Fruit fly (Drosophila melanogaster) whole organism, adult: ENCODE results near the gene CG43120.

Experiments used
- CG11617 ChIP-seq: fragments of 200-800 bp; sonication (Bioruptor generic); optimal IDR thresholded peaks from 2 replicates; lab custom pipeline; 2017; ENCODE audit warnings: mild to moderate bottlenecking, missing biosample characterization, missing genetic modification reagents, missing genetic modification characterization
- CG12768 ChIP-seq: fragments of 200-800 bp; sonication (Bioruptor generic); optimal IDR thresholded peaks from 2 replicates; lab custom pipeline; 2017; ENCODE audit warnings: missing biosample characterization, missing genetic modification characterization, mild to moderate bottlenecking, moderate library complexity, missing genetic modification reagents
- CG14711 ChIP-seq: fragments of 200-800 bp; sonication (Bioruptor generic); optimal IDR thresholded peaks from 2 replicates; lab custom pipeline; 2018; ENCODE audit warnings: missing biosample characterization, mild to moderate bottlenecking, missing genetic modification characterization, moderate library complexity
- CG1620 ChIP-seq: fragments of 200-800 bp; sonication (Bioruptor generic); optimal IDR thresholded peaks from 2 replicates; lab custom pipeline; 2016; ENCODE audit warnings: missing biosample characterization, missing genetic modification characterization
- CG33017 ChIP-seq: fragments of 200-800 bp; sonication (Bioruptor generic); optimal IDR thresholded peaks from 2 replicates; lab custom pipeline; 2018; ENCODE audit warnings: missing biosample characterization, mild to moderate bottlenecking, missing genetic modification characterization, moderate library complexity
- CG5204 ChIP-seq: fragments of 200-800 bp; sonication (Bioruptor generic); optimal IDR thresholded peaks from 2 replicates; lab custom pipeline; 2016; ENCODE audit warnings: missing biosample characterization, missing genetic modification characterization
- CG7045 ChIP-seq: fragments of 200-800 bp; sonication (Bioruptor generic); optimal IDR thresholded peaks from 2 replicates; lab custom pipeline; 2017; ENCODE audit warnings: missing biosample characterization, mild to moderate bottlenecking, missing genetic modification characterization
- CG7101 ChIP-seq: fragments of 200-800 bp; sonication (Bioruptor generic); optimal IDR thresholded peaks from 2 replicates; lab custom pipeline; 2018; ENCODE audit warnings: missing biosample characterization, mild to moderate bottlenecking, missing genetic modification characterization, moderate library complexity
- Clk ChIP-seq: fragments of 200-800 bp; sonication (Bioruptor generic); optimal IDR thresholded peaks from 2 replicates; lab custom pipeline; 2017; ENCODE audit warnings: missing biosample characterization, missing genetic modification characterization
- Crg-1 ChIP-seq: fragments of 200-800 bp; sonication (Bioruptor generic); optimal IDR thresholded peaks from 2 replicates; lab custom pipeline; 2016; ENCODE audit warnings: missing biosample characterization, missing genetic modification characterization
- Hr96 ChIP-seq: fragments of 200-800 bp; sonication (Bioruptor generic); optimal IDR thresholded peaks from 2 replicates; lab custom pipeline; 2016; ENCODE audit warnings: missing biosample characterization, missing genetic modification characterization
- Mnt ChIP-seq: fragments of 200-800 bp; sonication (Bioruptor generic); optimal IDR thresholded peaks from 2 replicates; lab custom pipeline; 2016; ENCODE audit warnings: missing biosample characterization, mild to moderate bottlenecking, missing genetic modification characterization
- bab1 ChIP-seq: fragments of 200-800 bp; sonication (Bioruptor generic); optimal IDR thresholded peaks from 3 replicates; lab custom pipeline; 2019; ENCODE audit warnings: missing biosample characterization, mild to moderate bottlenecking, missing genetic modification characterization, moderate library complexity
- cic ChIP-seq: fragments of 200-800 bp; sonication (Bioruptor generic); optimal IDR thresholded peaks from 2 replicates; lab custom pipeline; 2017; ENCODE audit warnings: missing biosample characterization, mild to moderate bottlenecking, missing genetic modification characterization, moderate library complexity
- cnc ChIP-seq, 2 experiments: fragments of >200 bp; optimal IDR thresholded peaks; 2 replicates each; lab custom pipeline; 2017
- kay ChIP-seq: fragments of 200-800 bp; sonication (Bioruptor generic); peaks from one replicate; lab custom pipeline; 2016; ENCODE audit warnings: missing biosample characterization, missing genetic modification characterization, borderline replicate concordance
- ovo ChIP-seq: fragments of 200-800 bp; sonication (Bioruptor generic); optimal IDR thresholded peaks from 2 replicates; lab custom pipeline; 2016; ENCODE audit warnings: missing biosample characterization, missing genetic modification characterization
- pad ChIP-seq: fragments of 200-800 bp; sonication (Bioruptor generic); optimal IDR thresholded peaks from 3 replicates; lab custom pipeline; 2017; ENCODE audit warnings: missing biosample characterization, missing genetic modification characterization, mild to moderate bottlenecking, moderate library complexity, missing genetic modification reagents
- tj ChIP-seq: fragments of 200-800 bp; sonication (Bioruptor generic); optimal IDR thresholded peaks from 3 replicates; lab custom pipeline; 2017; ENCODE audit warnings: missing biosample characterization, mild to moderate bottlenecking, missing genetic modification characterization, moderate library complexity
- toe ChIP-seq: fragments of 200-800 bp; sonication (Bioruptor generic); optimal IDR thresholded peaks from 2 replicates; lab custom pipeline; 2016; ENCODE audit warnings: missing biosample characterization, missing genetic modification characterization

Gene CG43120

dm6 chr3L:14406613-14407012 is 24.9 kb downstream of the CG43120 start:
- TF ChIP-seq CG7045 (GFP tag; lab: Kevin White, UChicago) (no peak), CG11617 (GFP tag; lab: Kevin White, UChicago) (no peak), cic (GFP tag; lab: Kevin White, UChicago) (no peak), tj (GFP tag; lab: Kevin White, UChicago) (no peak), ovo (GFP tag; lab: Kevin White, UChicago) (no peak), CG1620 (GFP tag; lab: Kevin White, UChicago) (no peak), Hr96 (no peak), bab1 (no peak), CG33017 (tag; lab: Kevin White, UChicago) (no peak)

- TF ChIP-seq tj (GFP tag; lab: Kevin White, UChicago), result no peak
- TF ChIP-seq Clk, result no peak
- TF ChIP-seq toe (GFP tag; lab: Kevin White, UChicago), result no peak
- TF ChIP-seq bab1, result no peak
- no peak for TF ChIP-seq CG5204
- no peak for TF ChIP-seq Crg-1 (GFP tag; lab: Kevin White, UChicago)
- TF ChIP-seq CG12768 (GFP tag; lab: Kevin White, UChicago), result no peak
- no peak for TF ChIP-seq cnc (optimal IDR thresholded peaks at IDR 0.05; lab: Kevin White, UChicago)
- TF ChIP-seq Mnt (GFP tag; lab: Kevin White, UChicago), result no peak
- no peak for TF ChIP-seq pad (GFP tag; lab: Kevin White, UChicago)
- TF ChIP-seq CG11617 (GFP tag; lab: Kevin White, UChicago), result no peak
- no peak for TF ChIP-seq cic (GFP tag; lab: Kevin White, UChicago)
- TF ChIP-seq CG14711 (tag; lab: Kevin White, UChicago), result no peak
- TF ChIP-seq CG33017 (tag; lab: Kevin White, UChicago), result no peak
- no peak for TF ChIP-seq CG7101 (tag; lab: Kevin White, UChicago)
- no peak for TF ChIP-seq ovo (GFP tag; lab: Kevin White, UChicago)
- no peak for TF ChIP-seq Hr96
Measured at dm6 chr3L:14408734-14409133, 27.0 kb downstream of the CG43120 start.

- TF ChIP-seq Hr96, result peak; percentile 70
- TF ChIP-seq pad (GFP tag; lab: Kevin White, UChicago), result peak; percentile 29
- no peak for TF ChIP-seq kay
- peak; percentile 40 for TF ChIP-seq Mnt (GFP tag; lab: Kevin White, UChicago)
- no peak for TF ChIP-seq cnc (optimal IDR thresholded peaks at IDR 0.05; lab: Kevin White, UChicago)
- peak; percentile 24 for TF ChIP-seq CG7045 (GFP tag; lab: Kevin White, UChicago)
- TF ChIP-seq cic (GFP tag; lab: Kevin White, UChicago), result peak; percentile 42
- peak; percentile 53 for TF ChIP-seq CG5204
- peak; percentile 11 for TF ChIP-seq ovo (GFP tag; lab: Kevin White, UChicago)
- no peak for TF ChIP-seq tj (GFP tag; lab: Kevin White, UChicago)
- no peak for TF ChIP-seq CG33017 (tag; lab: Kevin White, UChicago)
- peak; percentile 40 for TF ChIP-seq CG7101 (tag; lab: Kevin White, UChicago)
- peak; percentile 65 for TF ChIP-seq CG1620 (GFP tag; lab: Kevin White, UChicago)
- no peak for TF ChIP-seq bab1
- no peak for TF ChIP-seq CG11617 (GFP tag; lab: Kevin White, UChicago)
- TF ChIP-seq CG14711 (tag; lab: Kevin White, UChicago), result peak; percentile 50
- peak; percentile 23 for TF ChIP-seq Crg-1 (GFP tag; lab: Kevin White, UChicago)
- TF ChIP-seq Clk, result no peak
- TF ChIP-seq toe (GFP tag; lab: Kevin White, UChicago), result peak; percentile 65
- no peak for TF ChIP-seq CG12768 (GFP tag; lab: Kevin White, UChicago)
Measured at dm6 chr3L:14409419-14410145, 27.9 kb downstream of the CG43120 start, which contains the start of gene stwl. TSS of gene stwl (minus strand) at chr3L:14409939.

dm6 chr3L:14410146-14410676 is 28.5 kb downstream of the CG43120 start, which contains the start of gene CG3919:
TSS of gene CG3919 (plus strand) at chr3L:14410626.
- TF ChIP-seq cic (GFP tag; lab: Kevin White, UChicago) (no peak), CG33017 (tag; lab: Kevin White, UChicago) (no peak), CG1620 (GFP tag; lab: Kevin White, UChicago) (peak; percentile 34), tj (GFP tag; lab: Kevin White, UChicago) (no peak), pad (GFP tag; lab: Kevin White, UChicago) (peak; percentile 45), bab1 (peak; percentile 49), Clk (no peak), Mnt (GFP tag; lab: Kevin White, UChicago) (peak; percentile 14), CG12768 (GFP tag; lab: Kevin White, UChicago) (peak; percentile 45), Hr96 (no peak), CG7045 (GFP tag; lab: Kevin White, UChicago) (peak; percentile 50), CG11617 (GFP tag; lab: Kevin White, UChicago) (peak; percentile 40), cnc (optimal IDR thresholded peaks at IDR 0.05; lab: Kevin White, UChicago) (no peak), CG7101 (tag; lab: Kevin White, UChicago) (peak; percentile 59), toe (GFP tag; lab: Kevin White, UChicago) (peak; percentile 65), kay (peak; percentile 16), ovo (GFP tag; lab: Kevin White, UChicago) (no peak), Crg-1 (GFP tag; lab: Kevin White, UChicago) (no peak), CG14711 (tag; lab: Kevin White, UChicago) (peak; percentile 13), CG5204 (peak; percentile 57)

- TF ChIP-seq bab1 (peak; percentile 45), CG11617 (GFP tag; lab: Kevin White, UChicago) (no peak), tj (GFP tag; lab: Kevin White, UChicago) (no peak), ovo (GFP tag; lab: Kevin White, UChicago) (peak; percentile 9), CG12768 (GFP tag; lab: Kevin White, UChicago) (no peak), pad (GFP tag; lab: Kevin White, UChicago) (no peak), CG14711 (tag; lab: Kevin White, UChicago) (peak; percentile 19), cnc (optimal IDR thresholded peaks at IDR 0.05; lab: Kevin White, UChicago) (no peak), kay (no peak), CG1620 (GFP tag; lab: Kevin White, UChicago) (no peak), Crg-1 (GFP tag; lab: Kevin White, UChicago) (no peak), Hr96 (no peak), cic (GFP tag; lab: Kevin White, UChicago) (no peak), Mnt (GFP tag; lab: Kevin White, UChicago) (no peak), toe (GFP tag; lab: Kevin White, UChicago) (no peak), Clk (no peak), CG33017 (tag; lab: Kevin White, UChicago) (peak; percentile 20), CG5204 (no peak), CG7045 (GFP tag; lab: Kevin White, UChicago) (no peak), CG7101 (tag; lab: Kevin White, UChicago) (peak; percentile 16)
Measured at dm6 chr3L:14410892-14411291, 29.2 kb downstream of the CG43120 start.
